Worm (Caenorhabditis elegans) whole organism, L4 larva: Measurements from ENCODE around the gene oig-5.

Experiments
- dpl-1 ChIP-seq: fragments of 150-350 bp; optimal IDR thresholded peaks from 2 replicates; lab custom pipeline; 2014; ENCODE audit warnings: missing biosample characterization, missing genetic modification reagents, missing genetic modification characterization
- nhr-111 ChIP-seq: fragments of 200-800 bp; sonication (Bioruptor generic); optimal IDR thresholded peaks from 2 replicates; lab custom pipeline; 2018; ENCODE audit warnings: mild to moderate bottlenecking, missing genetic modification characterization, missing compliant biosample characterization
- nhr-48 ChIP-seq: sonication (generic microtip); optimal IDR thresholded peaks from 2 replicates; lab custom pipeline; 2016; ENCODE audit warnings: mild to moderate bottlenecking, missing genetic modification characterization, missing compliant biosample characterization
- sdz-12 ChIP-seq: fragments of 200-800 bp; sonication (Bioruptor generic); optimal IDR thresholded peaks from 2 replicates; lab custom pipeline; 2018; ENCODE audit warnings: mild to moderate bottlenecking, missing genetic modification characterization, missing compliant biosample characterization
- snpc-4 ChIP-seq: fragments of 150-350 bp; optimal IDR thresholded peaks from 2 replicates; lab custom pipeline; 2014; ENCODE audit warnings: missing biosample characterization, missing genetic modification characterization

DNA sequence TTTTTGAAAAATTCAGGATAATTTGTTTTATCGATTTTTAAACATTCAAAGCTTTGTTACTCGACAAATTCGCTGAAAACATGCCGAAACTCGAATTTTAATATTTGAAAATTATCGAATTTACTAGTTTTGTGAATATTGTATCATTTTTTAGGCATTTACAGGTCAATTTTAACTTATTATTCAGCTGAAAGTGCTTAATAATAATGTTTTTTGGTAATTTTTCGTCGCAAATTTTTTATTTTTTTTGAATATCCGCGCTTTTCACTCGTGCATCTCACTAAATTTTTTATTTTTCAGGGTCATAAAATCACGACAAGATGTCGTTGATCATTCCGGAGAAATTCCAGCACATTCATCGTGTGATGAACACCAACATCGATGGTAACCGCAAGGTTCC is 18.4 kb downstream of the oig-5 start, which contains the start of gene rps-18:
- TF ChIP-seq snpc-4 (tag; lab: Kevin White, UChicago) (no peak), nhr-48 (tag; lab: Kevin White, UChicago) (no peak), dpl-1 (no peak), sdz-12 (GFP tag; lab: Kevin White, UChicago) (no peak), nhr-111 (GFP tag; lab: Kevin White, UChicago) (no peak)
